Worm (Caenorhabditis elegans) whole organism, midembryonic: ENCODE data around the gene F45E12.6.

ENCODE experiments used
- T22C8.4 ChIP-seq: fragments of 200-800 bp; sonication (Bioruptor generic); IDR thresholded peaks from 2 replicates; pipeline ENCODE4 v1.3.6; 2022; ENCODE audit warnings: missing genetic modification characterization, missing compliant biosample characterization
- flt-1 ChIP-seq: fragments of 200-800 bp; sonication (Bioruptor generic); IDR thresholded peaks from 2 replicates; pipeline ENCODE4 v1.3.6; 2022; ENCODE audit warnings: missing genetic modification characterization, missing compliant biosample characterization
- klf-2 ChIP-seq: fragments of 200-800 bp; sonication (Bioruptor generic); conservative IDR thresholded peaks from 2 replicates; pipeline ENCODE4 v1.3.6; 2022; ENCODE audit warnings: missing genetic modification reagents, missing genetic modification characterization, missing compliant biosample characterization
- ref-1 ChIP-seq: fragments of 200-800 bp; sonication (Bioruptor generic); conservative IDR thresholded peaks from 2 replicates; pipeline ENCODE4 v1.3.6; 2022; ENCODE audit warnings: missing genetic modification reagents, missing genetic modification characterization, missing compliant biosample characterization
- ztf-23 ChIP-seq: fragments of 200-800 bp; sonication (Bioruptor generic); IDR thresholded peaks from 2 replicates; pipeline ENCODE4 v1.3.6; 2022; ENCODE audit warnings: missing genetic modification reagents, missing genetic modification characterization, missing compliant biosample characterization
- ztf-29 ChIP-seq: fragments of 200-800 bp; sonication (Bioruptor generic); IDR thresholded peaks from 2 replicates; pipeline ENCODE4 v1.3.6; 2022; ENCODE audit warnings: missing genetic modification reagents, missing genetic modification characterization, missing compliant biosample characterization

- TF ChIP-seq flt-1 (no peak), T22C8.4 (GFP tag; lab: Robert Waterston, UW) (no peak), ref-1 (GFP tag; lab: Robert Waterston, UW) (no peak), ztf-29 (GFP tag; lab: Robert Waterston, UW) (no peak), klf-2 (GFP tag; lab: Robert Waterston, UW) (no peak), ztf-23 (GFP tag; lab: Robert Waterston, UW) (no peak)
Measured at ce11 chrII:7331224-7331623, 17.2 kb upstream of the F45E12.6 start, which contains the start of gene npax-1.
